Worm (Caenorhabditis elegans) whole organism, L4 larva: ENCODE results near the gene fipr-6.

Experiments used
- F37D6.2 ChIP-seq: sonication (generic microtip); optimal IDR thresholded peaks from 2 replicates; lab custom pipeline; 2016; ENCODE audit warnings: mild to moderate bottlenecking, missing genetic modification characterization, missing compliant biosample characterization
- T20F7.1 ChIP-seq: fragments of 200-800 bp; sonication (Bioruptor generic); optimal IDR thresholded peaks from 2 replicates; lab custom pipeline; 2018; ENCODE audit warnings: mild to moderate bottlenecking, missing genetic modification characterization, missing compliant biosample characterization
- T26A8.4 ChIP-seq: fragments of 200-800 bp; sonication (Bioruptor generic); IDR thresholded peaks from 2 replicates; pipeline ENCODE4 v1.3.6; 2022; ENCODE audit warnings: missing genetic modification characterization, missing compliant biosample characterization
- Y75B8A.6 ChIP-seq: fragments of 200-800 bp; sonication (Bioruptor generic); IDR thresholded peaks from 2 replicates; pipeline ENCODE4 v1.3.6; 2022; ENCODE audit warnings: missing genetic modification reagents, missing genetic modification characterization, missing compliant biosample characterization
- ZK337.2 ChIP-seq: fragments of 200-800 bp; sonication (Bioruptor generic); IDR thresholded peaks from 2 replicates; pipeline ENCODE4 v1.3.6; 2022; ENCODE audit warnings: missing genetic modification reagents, missing genetic modification characterization, missing compliant biosample characterization
- aha-1 ChIP-seq: fragments of 150-350 bp; peaks from one replicate; lab custom pipeline; 2014; ENCODE audit warnings: missing biosample characterization, missing genetic modification characterization
- ama-1 ChIP-seq: fragments of 150-350 bp; optimal IDR thresholded peaks from 2 replicates; lab custom pipeline; 2014; ENCODE audit warnings: inconsistent platforms, mixed read lengths
- ctbp-1 ChIP-seq: fragments of 200-800 bp; sonication (Bioruptor generic); IDR thresholded peaks from 2 replicates; pipeline ENCODE4 v1.3.6; 2022; ENCODE audit warnings: missing genetic modification reagents, missing genetic modification characterization, missing compliant biosample characterization
- daf-16 ChIP-seq, 3 experiments: sonication (generic microtip); optimal IDR thresholded peaks; 2 replicates each; lab custom pipeline; 2016 to 2017; ENCODE audit warnings: missing genetic modification characterization in 3 of 3, missing genetic modification reagents in 3 of 3, mild to moderate bottlenecking in 2 of 3, missing compliant biosample characterization in 2 of 3, missing biosample characterization in 1 of 3, moderate library complexity in 1 of 3
- dmd-6 ChIP-seq: fragments of 200-800 bp; sonication (Bioruptor generic); IDR thresholded peaks from 2 replicates; pipeline ENCODE4 v1.3.6; 2022; ENCODE audit warnings: missing genetic modification reagents, missing genetic modification characterization, missing compliant biosample characterization
- dmd-8 ChIP-seq: fragments of 200-800 bp; sonication (Bioruptor generic); IDR thresholded peaks from 2 replicates; pipeline ENCODE4 v1.3.6; 2022; ENCODE audit warnings: missing genetic modification characterization, missing compliant biosample characterization
- dpl-1 ChIP-seq: fragments of 150-350 bp; optimal IDR thresholded peaks from 2 replicates; lab custom pipeline; 2014; ENCODE audit warnings: missing biosample characterization, missing genetic modification reagents, missing genetic modification characterization
- duxl-1 ChIP-seq: sonication (generic microtip); optimal IDR thresholded peaks from 2 replicates; lab custom pipeline; 2016; ENCODE audit warnings: mild to moderate bottlenecking, missing genetic modification characterization, moderate library complexity, missing compliant biosample characterization; ENCODE audit not compliant: poor library complexity
- dve-1 ChIP-seq: sonication (generic microtip); optimal IDR thresholded peaks from 2 replicates; lab custom pipeline; 2017; ENCODE audit warnings: antibody characterized with exemption, mild to moderate bottlenecking, missing genetic modification characterization, missing compliant biosample characterization; ENCODE audit not compliant: insufficient read depth
- fkh-10 ChIP-seq: fragments of 150-350 bp; optimal IDR thresholded peaks from 2 replicates; lab custom pipeline; 2014; ENCODE audit warnings: missing biosample characterization, missing genetic modification reagents, missing genetic modification characterization
- hif-1 ChIP-seq, 2 experiments: sonication (generic microtip); optimal IDR thresholded peaks; 2 replicates each; lab custom pipeline; 2016 to 2017; ENCODE audit warnings: missing compliant biosample characterization in 2 of 2, missing genetic modification characterization in 2 of 2, missing genetic modification reagents in 2 of 2, missing genotype in 2 of 2, mild to moderate bottlenecking in 1 of 2
- hlh-11 ChIP-seq: fragments of 200-800 bp; sonication (Bioruptor generic); optimal IDR thresholded peaks from 2 replicates; lab custom pipeline; 2018; ENCODE audit warnings: mild to moderate bottlenecking, missing genetic modification characterization, missing compliant biosample characterization
- hlh-30 ChIP-seq: sonication (generic microtip); optimal IDR thresholded peaks from 2 replicates; lab custom pipeline; 2017; ENCODE audit warnings: antibody characterized with exemption, mild to moderate bottlenecking, missing genetic modification characterization, missing compliant biosample characterization; ENCODE audit not compliant: insufficient read depth
- lin-1 ChIP-seq: fragments of 200-800 bp; sonication (Bioruptor generic); IDR thresholded peaks from 2 replicates; pipeline ENCODE4 v1.3.6; 2022; ENCODE audit warnings: missing genetic modification reagents, missing genetic modification characterization, missing compliant biosample characterization
- lin-15B ChIP-seq: fragments of 150-350 bp; sonication (generic microtip); optimal IDR thresholded peaks from 3 replicates; lab custom pipeline; 2014; ENCODE audit warnings: missing biosample characterization, missing genetic modification characterization
- lin-29 ChIP-seq: fragments of 200-800 bp; sonication (Bioruptor generic); IDR thresholded peaks from 2 replicates; pipeline ENCODE4 v1.3.6; 2022; ENCODE audit warnings: missing genetic modification reagents, missing genetic modification characterization, missing compliant biosample characterization
- lsy-2 ChIP-seq, 2 experiments: fragments of 150-350 bp in 1 of 2; sonication (generic microtip) in 1 of 2; optimal IDR thresholded peaks; 2 replicates each; lab custom pipeline; 2014 to 2017; ENCODE audit warnings: missing biosample characterization in 2 of 2, missing genetic modification characterization in 2 of 2
- madf-5 ChIP-seq, 2 experiments: fragments of 200-800 bp; sonication (Bioruptor generic); IDR thresholded peaks; 2 replicates each; pipeline ENCODE4 v1.3.6; 2022; ENCODE audit warnings: missing compliant biosample characterization in 2 of 2, missing genetic modification characterization in 2 of 2
- madf-9 ChIP-seq: fragments of 200-800 bp; sonication (Bioruptor generic); conservative IDR thresholded peaks from 2 replicates; pipeline ENCODE4 v1.3.6; 2022; ENCODE audit warnings: missing genetic modification reagents, missing genetic modification characterization, missing compliant biosample characterization
- mdl-1 ChIP-seq, 2 experiments: fragments of 150-350 bp in 1 of 2; sonication (generic microtip) in 1 of 2; optimal IDR thresholded peaks; 2 replicates each; lab custom pipeline; 2014 to 2017; ENCODE audit warnings: missing biosample characterization in 2 of 2, missing genetic modification characterization in 2 of 2
- mep-1 ChIP-seq: fragments of 150-350 bp; sonication (generic microtip); optimal IDR thresholded peaks from 3 replicates; lab custom pipeline; 2014; ENCODE audit warnings: missing biosample characterization, missing genetic modification characterization
- mes-2 ChIP-seq: sonication (generic microtip); optimal IDR thresholded peaks from 2 replicates; lab custom pipeline; 2016; ENCODE audit warnings: missing genotype, mild to moderate bottlenecking, missing genetic modification characterization, missing compliant biosample characterization; ENCODE audit not compliant: poor library complexity, severe bottlenecking
- mxl-2 ChIP-seq: fragments of 200-800 bp; sonication (Bioruptor generic); conservative IDR thresholded peaks from 2 replicates; pipeline ENCODE4 v1.3.6; 2022; ENCODE audit warnings: missing genetic modification reagents, missing genetic modification characterization, missing compliant biosample characterization
- mxl-3 ChIP-seq: fragments of 200-800 bp; sonication (Bioruptor generic); optimal IDR thresholded peaks from 2 replicates; lab custom pipeline; 2018; ENCODE audit warnings: mild to moderate bottlenecking, missing genetic modification characterization, missing compliant biosample characterization
- nhr-11 ChIP-seq: fragments of 150-350 bp; optimal IDR thresholded peaks from 2 replicates; lab custom pipeline; 2014; ENCODE audit warnings: missing biosample characterization, missing genetic modification characterization
- nhr-28 ChIP-seq: fragments of 150-350 bp; optimal IDR thresholded peaks from 2 replicates; lab custom pipeline; 2014; ENCODE audit warnings: missing biosample characterization, missing genetic modification characterization
- rbr-2 ChIP-seq: sonication (generic microtip); optimal IDR thresholded peaks from 2 replicates; lab custom pipeline; 2016; ENCODE audit warnings: missing genotype, missing genetic modification characterization, missing compliant biosample characterization
- set-16 ChIP-seq: fragments of 200-800 bp; sonication (Bioruptor generic); IDR thresholded peaks from 2 replicates; pipeline ENCODE4 v1.3.6; 2022; ENCODE audit warnings: missing genetic modification reagents, missing genetic modification characterization, missing compliant biosample characterization
- snpc-4 ChIP-seq: fragments of 150-350 bp; optimal IDR thresholded peaks from 2 replicates; lab custom pipeline; 2014; ENCODE audit warnings: missing biosample characterization, missing genetic modification characterization
- unc-130 ChIP-seq: sonication (generic microtip); optimal IDR thresholded peaks from 2 replicates; lab custom pipeline; 2016; ENCODE audit warnings: missing genetic modification reagents, missing genetic modification characterization, missing compliant biosample characterization
- unc-39 ChIP-seq: sonication (generic microtip); optimal IDR thresholded peaks from 2 replicates; lab custom pipeline; 2017; ENCODE audit warnings: missing biosample characterization, missing genetic modification characterization
- unc-62 ChIP-seq, 3 experiments: fragments of 150-350 bp in 1 of 3; sonication (generic microtip); optimal IDR thresholded peaks in 2 of 3; peaks in 1 of 3; 1 replicate in 1 of 3; 2 replicates in 2 of 3; lab custom pipeline; 2014 to 2017; ENCODE audit warnings: missing biosample characterization in 3 of 3, missing genetic modification characterization in 3 of 3, missing genetic modification reagents in 3 of 3, missing genotype in 1 of 3

The fipr-6 gene

DNA sequence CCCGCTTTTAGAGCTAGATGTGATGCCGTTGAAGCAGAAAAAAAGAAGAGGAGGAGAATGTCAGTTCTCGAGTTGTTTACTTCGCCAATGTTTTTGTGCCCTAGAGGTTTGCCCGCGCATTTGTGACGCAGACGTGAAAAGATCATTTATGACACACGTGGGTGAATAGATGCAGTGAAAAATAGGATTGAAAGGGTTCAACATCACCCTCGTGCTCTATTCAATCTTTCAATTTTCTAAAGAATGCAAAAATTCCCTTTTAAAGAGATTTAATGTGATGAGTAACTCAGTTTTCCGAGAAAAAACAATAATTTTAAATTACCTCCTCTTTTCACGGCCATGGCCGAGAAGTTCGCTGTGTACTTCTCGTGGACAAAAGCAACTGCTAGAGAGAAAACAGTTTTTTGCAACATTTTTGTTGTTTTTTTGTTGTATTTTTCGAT lies 15.4 kb downstream of the fipr-6 start:
- peak; percentile 88 for TF ChIP-seq hlh-30 (tag; lab: Kevin White, UChicago)
- TF ChIP-seq hlh-11 (tag; lab: Kevin White, UChicago): peak; percentile 40
- peak; percentile 20 for TF ChIP-seq mxl-3
- no peak for TF ChIP-seq duxl-1
- peak; percentile 57 for TF ChIP-seq mes-2 (tag; lab: Kevin White, UChicago)
- TF ChIP-seq lsy-2 (tag; optimal IDR thresholded peaks at IDR 0.05; lab: Kevin White, UChicago): peak; percentile 28 to 47
- peak; percentile 42 for TF ChIP-seq unc-130 (GFP tag; lab: Kevin White, UChicago)
- TF ChIP-seq Y75B8A.6 (GFP tag; lab: Robert Waterston, UW): no peak
- peak; percentile 33; the same call in 1 of the 2 replicates for TF ChIP-seq dmd-6 (GFP tag; lab: Robert Waterston, UW)
- peak in 1 of 2 experiments; percentile 19 for TF ChIP-seq hif-1 (tag; optimal IDR thresholded peaks at IDR 0.05; lab: Kevin White, UChicago)
- TF ChIP-seq mdl-1 (tag; optimal IDR thresholded peaks at IDR 0.05; lab: Kevin White, UChicago): peak; percentile 22 to 98
- TF ChIP-seq aha-1: peak; percentile 96
- TF ChIP-seq rbr-2 (tag; lab: Kevin White, UChicago): peak; percentile 53
- TF ChIP-seq lin-29 (GFP tag; lab: Robert Waterston, UW): no peak
- peak; percentile 17 for TF ChIP-seq dpl-1 (GFP tag; lab: Kevin White, UChicago)
- TF ChIP-seq mep-1: peak; percentile 57
- no peak for TF ChIP-seq F37D6.2
- peak; percentile 78 for TF ChIP-seq nhr-11 (tag; lab: Kevin White, UChicago)
- TF ChIP-seq ctbp-1: peak; percentile 40; the same call in 1 of the 2 replicates
- TF ChIP-seq nhr-28 (tag; lab: Kevin White, UChicago): peak; percentile 78
- TF ChIP-seq madf-5 (GFP tag; IDR thresholded peaks at IDR 0.05; lab: Robert Waterston, UW): 0 out of 4 replicates have a peak, but pooled peaks of 1 of the 2 experiments have one; percentile 27
- TF ChIP-seq dve-1 (tag; lab: Kevin White, UChicago): peak; percentile 40
- peak in 1 of 2 experiments; percentile 95 for TF ChIP-seq unc-62 (GFP tag; optimal IDR thresholded peaks at IDR 0.05 in 1 of 2; lab: Kevin White, UChicago)
- TF ChIP-seq unc-62 (tag; optimal IDR thresholded peaks at IDR 0.05; lab: Kevin White, UChicago): no peak
- no peak for TF ChIP-seq dmd-8
- peak; percentile 87 for TF ChIP-seq fkh-10 (GFP tag; lab: Kevin White, UChicago)
- TF ChIP-seq daf-16 (GFP tag; optimal IDR thresholded peaks at IDR 0.05; lab: Kevin White, UChicago): peak in 1 of 2 experiments; percentile 52
- TF ChIP-seq daf-16 (tag; optimal IDR thresholded peaks at IDR 0.05; lab: Kevin White, UChicago): peak; percentile 82
- no peak for TF ChIP-seq mxl-2 (GFP tag; lab: Robert Waterston, UW)
- no peak for TF ChIP-seq T20F7.1 (GFP tag; lab: Kevin White, UChicago)
- 0 out of 2 replicates have a peak, but pooled peaks have one; percentile 23 for TF ChIP-seq ZK337.2

- peak in 1 of 2 experiments; percentile 68 for TF ChIP-seq hif-1 (tag; optimal IDR thresholded peaks at IDR 0.05; lab: Kevin White, UChicago)
- no peak for TF ChIP-seq snpc-4 (tag; lab: Kevin White, UChicago)
- peak; percentile 15 for TF ChIP-seq dve-1 (tag; lab: Kevin White, UChicago)
- peak; percentile 78 for TF ChIP-seq hlh-30 (tag; lab: Kevin White, UChicago)
- TF ChIP-seq rbr-2 (tag; lab: Kevin White, UChicago): peak; percentile 21
- TF ChIP-seq T26A8.4 (GFP tag; lab: Robert Waterston, UW): peak; percentile 33; the same call in 1 of the 2 replicates
- TF ChIP-seq daf-16 (GFP tag; optimal IDR thresholded peaks at IDR 0.05; lab: Kevin White, UChicago): peak in 1 of 2 experiments; percentile 32
- peak; percentile 84 for TF ChIP-seq daf-16 (tag; optimal IDR thresholded peaks at IDR 0.05; lab: Kevin White, UChicago)
- peak; percentile 31 for TF ChIP-seq dmd-6 (GFP tag; lab: Robert Waterston, UW)
- no peak for TF ChIP-seq lin-1 (GFP tag; lab: Robert Waterston, UW)
- TF ChIP-seq mes-2 (tag; lab: Kevin White, UChicago): peak; percentile 39
- no peak for TF ChIP-seq aha-1
- TF ChIP-seq unc-39 (tag; lab: Kevin White, UChicago): no peak
- no peak for TF ChIP-seq unc-62 (GFP tag; optimal IDR thresholded peaks at IDR 0.05 in 1 of 2; lab: Kevin White, UChicago)
- TF ChIP-seq unc-62 (tag; optimal IDR thresholded peaks at IDR 0.05; lab: Kevin White, UChicago): no peak
- peak; percentile 1 for TF ChIP-seq ama-1 (lab: Kevin White, UChicago)
- peak; percentile 14 to 81 for TF ChIP-seq mdl-1 (tag; optimal IDR thresholded peaks at IDR 0.05; lab: Kevin White, UChicago)
- peak; percentile 65 for TF ChIP-seq hlh-11 (tag; lab: Kevin White, UChicago)
- peak; percentile 52 for TF ChIP-seq set-16 (GFP tag; lab: Robert Waterston, UW)
- TF ChIP-seq lin-15B (tag; lab: Kevin White, UChicago): no peak
- TF ChIP-seq madf-9 (GFP tag; lab: Robert Waterston, UW): peak; percentile 85
Observed at ce11 chrV:10246967-10247366, 15.9 kb downstream of the fipr-6 start.
